Worm (Caenorhabditis elegans): ENCODE results near the gene tbx-39.

DNA sequence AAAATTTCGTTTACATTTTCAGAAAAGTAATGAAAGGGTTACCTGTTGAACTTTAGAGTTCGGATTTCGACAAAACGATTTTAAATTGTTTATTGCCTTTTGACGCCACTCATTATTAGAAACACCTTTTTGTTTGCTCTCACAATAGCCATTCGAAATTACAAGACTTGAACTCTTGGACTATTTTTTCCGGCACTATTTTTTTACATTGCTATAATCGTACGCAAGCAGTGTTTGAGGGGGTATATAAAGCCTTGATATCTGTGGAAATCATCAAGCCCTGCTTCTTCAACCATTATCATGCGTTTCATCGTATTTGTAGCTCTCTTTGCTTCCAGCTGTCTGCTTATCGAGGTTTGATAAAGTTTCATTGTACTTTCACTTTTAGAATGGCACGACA lies 32.1 kb upstream of the tbx-39 start, which contains the start of gene pqn-91:
- TF ChIP-seq mdl-1 (tag; optimal IDR thresholded peaks at IDR 0.05) (no peak), aly-2 (tag; optimal IDR thresholded peaks at IDR 0.05) (no peak), sma-9 (GFP tag; optimal IDR thresholded peaks at IDR 0.05) (no peak), sma-9 (tag; optimal IDR thresholded peaks at IDR 0.05) (no peak), ama-1 (optimal IDR thresholded peaks at IDR 0.05) (no peak), nhr-23 (tag; optimal IDR thresholded peaks at IDR 0.05) (no peak), R02D3.7 (tag; optimal IDR thresholded peaks at IDR 0.05) (no peak)
